Fruit fly (Drosophila melanogaster): ENCODE data around the gene IntS12.

Gene IntS12

dm6 chr3R:26862213-26862612 is 963 bp upstream of the IntS12 start (continued):
- TF ChIP-seq CG10979 (tag; optimal IDR thresholded peaks at IDR 0.05) = no peak
- TF ChIP-seq CG4328 (GFP tag; optimal IDR thresholded peaks at IDR 0.05) = no peak
- TF ChIP-seq slbo (GFP tag; IDR thresholded peaks at IDR 0.05) = no peak
- TF ChIP-seq Med (GFP tag) = peak; percentile 6
- TF ChIP-seq scrt (GFP tag; optimal IDR thresholded peaks at IDR 0.05) = peak; percentile 76
- TF ChIP-seq Awh (GFP tag; IDR thresholded peaks at IDR 0.05) = 0 out of 2 replicates have a peak, but pooled peaks have one; percentile 30
- no peak for TF ChIP-seq Dref (GFP tag; IDR thresholded peaks at IDR 0.05)
- TF ChIP-seq sens (GFP tag) = no peak
- no peak for TF ChIP-seq CG9215 (GFP tag; IDR thresholded peaks at IDR 0.05)
- 0 out of 3 replicates have a peak, but pooled peaks have one; percentile 16 for TF ChIP-seq CG34422 (GFP tag; IDR thresholded peaks at IDR 0.05)
- no peak for TF ChIP-seq CG11093 (GFP tag; IDR thresholded peaks at IDR 0.05)
- TF ChIP-seq oc (tag; optimal IDR thresholded peaks at IDR 0.05) = no peak
- no peak for TF ChIP-seq hth (optimal IDR thresholded peaks at IDR 0.05)
- peak; percentile 72 for TF ChIP-seq kah (GFP tag; optimal IDR thresholded peaks at IDR 0.05)
- no peak for TF ChIP-seq pho (GFP tag; optimal IDR thresholded peaks at IDR 0.05)
- TF ChIP-seq stc (GFP tag; IDR thresholded peaks at IDR 0.05) = no peak
- TF ChIP-seq cato (GFP tag; optimal IDR thresholded peaks at IDR 0.05; ENCODE audit: borderline replicate concordance) = no peak
- no peak for TF ChIP-seq pum (GFP tag; optimal IDR thresholded peaks at IDR 0.05)
- TF ChIP-seq B-H2 (GFP tag; optimal IDR thresholded peaks at IDR 0.05) = no peak
- no peak for TF ChIP-seq lilli (GFP tag; optimal IDR thresholded peaks at IDR 0.05)
- no peak for TF ChIP-seq Vsx1 (GFP tag; optimal IDR thresholded peaks at IDR 0.05)
- no peak for TF ChIP-seq Mad (GFP tag; optimal IDR thresholded peaks at IDR 0.05)
- TF ChIP-seq hb (GFP tag; IDR thresholded peaks at IDR 0.05; ENCODE audit: partially characterized antibody) = no peak
- TF ChIP-seq Taf1 (GFP tag; IDR thresholded peaks at IDR 0.05) = no peak
- TF ChIP-seq CG8478 (optimal IDR thresholded peaks at IDR 0.05) = no peak
- no peak for TF ChIP-seq CG18619 (GFP tag; optimal IDR thresholded peaks at IDR 0.05)
- no peak for TF ChIP-seq CG2120 (GFP tag; optimal IDR thresholded peaks at IDR 0.05)
- TF ChIP-seq slou (GFP tag; optimal IDR thresholded peaks at IDR 0.05) = no peak
- TF ChIP-seq Mrtf (GFP tag; IDR thresholded peaks at IDR 0.05) = no peak
- no peak for TF ChIP-seq HHEX (GFP tag; optimal IDR thresholded peaks at IDR 0.05)
- TF ChIP-seq CG1603 (tag; optimal IDR thresholded peaks at IDR 0.05) = no peak
- no peak for TF ChIP-seq tio (GFP tag; optimal IDR thresholded peaks at IDR 0.05)
- no peak for TF ChIP-seq CG13894 (tag; optimal IDR thresholded peaks at IDR 0.05)
- no peak for TF ChIP-seq Aef1 (GFP tag; IDR thresholded peaks at IDR 0.05)
- TF ChIP-seq Sox102F (GFP tag; optimal IDR thresholded peaks at IDR 0.05) = no peak
- TF ChIP-seq lov (optimal IDR thresholded peaks at IDR 0.05) = no peak
- TF ChIP-seq lov (GFP tag; IDR thresholded peaks at IDR 0.05) = no peak

dm6 chr3R:26866577-26867456 is 3.6 kb downstream of the IntS12 start, which contains the start of the genes ball and His2Av:
TSS of gene ball (minus strand) at chr3R:26866807.
TSS of gene His2Av (plus strand) at chr3R:26866929.
- TF ChIP-seq Dek (tag; optimal IDR thresholded peaks at IDR 0.05) (peak; percentile 70), CG4404 (GFP tag; IDR thresholded peaks at IDR 0.05) (peak; percentile 61; the same call in 1 of the 2 replicates), CG12744 (GFP tag; optimal IDR thresholded peaks at IDR 0.05) (peak; percentile 82), CG17359 (tag; optimal IDR thresholded peaks at IDR 0.05) (peak; percentile 83), CG10979 (tag; optimal IDR thresholded peaks at IDR 0.05) (peak; percentile 71), CG17912 (GFP tag; optimal IDR thresholded peaks at IDR 0.05) (peak; percentile 30), CG3847 (GFP tag; IDR thresholded peaks at IDR 0.05) (peak; percentile 89), CG11398 (GFP tag; optimal IDR thresholded peaks at IDR 0.05) (peak; percentile 79), CG30431 (GFP tag; optimal IDR thresholded peaks at IDR 0.05) (peak; percentile 56), Rx (GFP tag; IDR thresholded peaks at IDR 0.05) (peak; percentile 70), CG15601 (tag; optimal IDR thresholded peaks at IDR 0.05) (peak; percentile 69), CG31441 (GFP tag; IDR thresholded peaks at IDR 0.05) (peak; percentile 71), danr (GFP tag; IDR thresholded peaks at IDR 0.05) (no peak), bsh (GFP tag; optimal IDR thresholded peaks at IDR 0.05) (peak in 1 of 2 experiments; percentile 83), tna (GFP tag; IDR thresholded peaks at IDR 0.05; ENCODE audit: partially characterized antibody) (peak; percentile 59), CG10543 (GFP tag; optimal IDR thresholded peaks at IDR 0.05) (peak; percentile 77)

Measured in whole organism, embryonic.